Worm (Caenorhabditis elegans) whole organism, midembryonic: ENCODE results near the gene enri-2.

Experiments used
- T22C8.4 ChIP-seq: fragments of 200-800 bp; sonication (Bioruptor generic); IDR thresholded peaks from 2 replicates; pipeline ENCODE4 v1.3.6; 2022; ENCODE audit warnings: missing genetic modification characterization, missing compliant biosample characterization
- cog-1 ChIP-seq: sonication (generic microtip); optimal IDR thresholded peaks from 2 replicates; lab custom pipeline; 2016; ENCODE audit warnings: missing genetic modification characterization, missing compliant biosample characterization
- flt-1 ChIP-seq: fragments of 200-800 bp; sonication (Bioruptor generic); IDR thresholded peaks from 2 replicates; pipeline ENCODE4 v1.3.6; 2022; ENCODE audit warnings: missing genetic modification characterization, missing compliant biosample characterization
- klf-2 ChIP-seq: fragments of 200-800 bp; sonication (Bioruptor generic); conservative IDR thresholded peaks from 2 replicates; pipeline ENCODE4 v1.3.6; 2022; ENCODE audit warnings: missing genetic modification reagents, missing genetic modification characterization, missing compliant biosample characterization
- med-1 ChIP-seq: sonication (generic microtip); optimal IDR thresholded peaks from 2 replicates; lab custom pipeline; 2017; ENCODE audit warnings: missing genetic modification characterization, mild to moderate bottlenecking, missing compliant biosample characterization, antibody characterized with exemption, missing genetic modification reagents; ENCODE audit not compliant: insufficient read depth
- ref-1 ChIP-seq: fragments of 200-800 bp; sonication (Bioruptor generic); conservative IDR thresholded peaks from 2 replicates; pipeline ENCODE4 v1.3.6; 2022; ENCODE audit warnings: missing genetic modification reagents, missing genetic modification characterization, missing compliant biosample characterization
- tab-1 ChIP-seq: fragments of 200-800 bp; sonication (Bioruptor generic); IDR thresholded peaks from 2 replicates; pipeline ENCODE4 v1.3.6; 2022; ENCODE audit warnings: missing genetic modification characterization, missing compliant biosample characterization
- ztf-23 ChIP-seq: fragments of 200-800 bp; sonication (Bioruptor generic); IDR thresholded peaks from 2 replicates; pipeline ENCODE4 v1.3.6; 2022; ENCODE audit warnings: missing genetic modification reagents, missing genetic modification characterization, missing compliant biosample characterization
- ztf-29 ChIP-seq: fragments of 200-800 bp; sonication (Bioruptor generic); IDR thresholded peaks from 2 replicates; pipeline ENCODE4 v1.3.6; 2022; ENCODE audit warnings: missing genetic modification reagents, missing genetic modification characterization, missing compliant biosample characterization

enri-2 gene

DNA sequence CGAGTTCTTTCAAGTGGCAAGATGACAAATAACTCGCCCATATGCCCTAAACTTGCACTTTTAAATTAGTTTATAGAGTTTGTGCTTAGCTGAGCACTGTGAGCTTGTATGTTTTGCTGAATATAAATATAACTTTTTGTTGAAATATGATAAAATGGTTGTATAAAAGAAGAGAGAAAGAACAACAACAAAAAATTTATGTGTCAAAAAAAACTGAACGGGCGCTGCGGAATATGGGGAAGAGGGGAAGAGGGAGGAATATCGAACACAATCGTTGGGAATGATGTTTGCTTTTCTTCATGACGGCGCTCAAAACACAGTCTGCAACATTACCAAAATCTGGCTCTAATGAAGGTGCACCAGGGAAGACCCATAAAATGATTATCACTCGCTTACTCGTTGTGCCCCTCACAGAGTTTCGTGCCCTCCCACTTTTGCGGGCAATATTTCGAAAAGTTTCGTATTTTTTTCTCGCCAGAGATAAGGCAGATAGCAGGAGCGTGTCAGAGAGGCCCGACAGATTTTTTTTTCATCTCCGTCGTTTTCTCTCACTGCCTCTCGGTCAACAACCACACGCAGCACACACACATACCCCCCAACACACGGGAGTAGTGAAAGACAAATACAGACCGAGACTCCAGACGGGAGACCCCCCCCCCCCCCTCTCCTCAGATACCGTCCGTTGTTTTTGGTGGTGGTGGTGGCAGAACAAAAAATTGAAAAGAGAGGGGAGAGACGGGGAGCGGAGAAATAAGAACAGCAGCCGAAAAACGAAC lies 39.9 kb upstream of the enri-2 start:
- no peak for TF ChIP-seq ztf-29 (GFP tag; lab: Robert Waterston, UW)
- no peak for TF ChIP-seq ztf-23
- TF ChIP-seq ref-1 (GFP tag; lab: Robert Waterston, UW), result no peak
- peak; percentile 18; the same call in 1 of the 2 replicates for TF ChIP-seq flt-1 (GFP tag; lab: Robert Waterston, UW)

DNA sequence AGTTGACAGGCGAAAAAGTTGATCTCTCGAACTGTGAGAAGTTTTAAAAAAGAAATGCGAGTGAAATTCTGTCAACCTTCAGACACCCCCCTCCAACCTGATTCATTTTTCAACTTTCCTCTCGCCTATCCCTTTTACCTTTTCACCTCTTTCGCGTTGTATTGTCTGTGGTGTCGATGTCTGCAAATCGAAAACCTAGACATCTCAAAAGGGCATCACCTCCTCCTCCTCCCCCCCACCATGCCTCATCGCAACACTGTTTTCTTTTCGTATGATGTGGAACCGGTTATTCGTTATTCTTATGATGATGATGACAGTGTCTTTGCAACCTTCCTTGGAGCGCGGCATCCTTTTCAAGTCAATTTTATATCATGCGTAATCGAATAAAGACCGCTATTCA lies 37.7 kb upstream of the enri-2 start:
- TF ChIP-seq med-1 (no peak), flt-1 (GFP tag; lab: Robert Waterston, UW) (no peak), ztf-29 (GFP tag; lab: Robert Waterston, UW) (no peak), klf-2 (GFP tag; lab: Robert Waterston, UW) (no peak), ref-1 (GFP tag; lab: Robert Waterston, UW) (no peak), cog-1 (no peak), T22C8.4 (GFP tag; lab: Robert Waterston, UW) (no peak), ztf-23 (no peak), tab-1 (GFP tag; lab: Robert Waterston, UW) (no peak)

DNA sequence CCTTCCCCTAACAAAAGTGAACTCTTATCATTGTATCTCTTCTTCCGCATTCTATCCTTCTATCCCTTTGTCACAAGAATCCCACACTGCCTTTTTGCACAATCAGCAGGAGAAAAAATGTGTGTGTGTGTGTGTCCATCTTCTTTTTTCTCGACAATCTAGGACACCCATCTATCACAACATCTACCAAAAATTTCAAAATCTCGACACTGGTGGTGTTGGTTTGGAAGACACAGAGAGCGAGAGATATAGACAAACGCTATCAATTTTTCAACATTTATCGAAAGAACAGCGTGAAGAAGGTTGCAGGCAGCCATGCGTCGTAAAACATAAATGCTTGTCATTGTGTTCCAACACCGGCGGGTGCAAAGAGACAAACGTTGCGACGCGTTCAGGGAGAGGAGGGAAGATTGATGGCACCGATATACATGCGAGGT lies 36.8 kb upstream of the enri-2 start:
- TF ChIP-seq T22C8.4 (GFP tag; lab: Robert Waterston, UW) (no peak), ztf-29 (GFP tag; lab: Robert Waterston, UW) (no peak)

DNA sequence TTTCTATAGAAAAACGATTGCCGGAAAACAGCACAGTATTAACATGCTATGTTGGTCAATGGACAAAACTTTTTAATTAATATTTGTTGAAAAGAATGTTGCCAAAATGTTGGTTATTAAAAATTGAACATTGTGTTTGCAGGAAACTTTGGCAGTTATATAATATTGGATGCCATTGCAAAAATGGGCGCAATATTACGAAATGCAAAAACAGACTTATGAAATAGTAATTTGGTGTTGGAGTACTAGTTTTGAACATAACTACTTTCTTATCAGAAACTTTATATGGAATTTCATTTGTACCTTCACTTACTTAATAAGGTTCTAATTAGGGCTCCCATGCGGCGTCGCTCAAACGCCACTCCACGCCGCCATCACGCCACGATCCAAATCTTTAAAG lies 35.3 kb upstream of the enri-2 start:
- no peak for TF ChIP-seq med-1
- TF ChIP-seq flt-1 (GFP tag; lab: Robert Waterston, UW), result no peak
- no peak for TF ChIP-seq ref-1 (GFP tag; lab: Robert Waterston, UW)
- no peak for TF ChIP-seq klf-2 (GFP tag; lab: Robert Waterston, UW)

DNA sequence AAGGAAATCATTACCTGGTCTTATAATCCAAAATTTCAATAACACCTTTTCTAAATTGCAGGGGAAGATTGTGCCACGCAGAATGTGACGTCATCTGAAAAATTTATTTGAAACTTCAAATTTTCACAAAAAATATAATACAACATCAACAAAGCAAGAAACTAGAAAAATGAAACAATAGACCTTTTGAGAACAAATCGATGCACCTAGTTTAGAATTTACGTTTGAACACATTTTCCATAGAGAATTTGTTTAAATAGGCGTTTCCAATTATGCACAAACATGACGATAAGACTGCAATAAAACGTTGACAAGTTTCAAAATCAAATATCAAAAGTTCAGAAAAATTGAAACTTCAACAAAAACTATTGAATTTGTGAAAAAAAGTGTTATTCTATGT lies 32.8 kb upstream of the enri-2 start, which contains the start of gene fbxa-141:
TSS of gene fbxa-141 (minus strand) at position 101 of the 400 bp plus-strand sequence.
- TF ChIP-seq cog-1 (no peak), klf-2 (GFP tag; lab: Robert Waterston, UW) (no peak), tab-1 (GFP tag; lab: Robert Waterston, UW) (no peak), ztf-23 (no peak), ref-1 (GFP tag; lab: Robert Waterston, UW) (no peak), flt-1 (GFP tag; lab: Robert Waterston, UW) (no peak), ztf-29 (GFP tag; lab: Robert Waterston, UW) (no peak), med-1 (no peak), T22C8.4 (GFP tag; lab: Robert Waterston, UW) (no peak)

DNA sequence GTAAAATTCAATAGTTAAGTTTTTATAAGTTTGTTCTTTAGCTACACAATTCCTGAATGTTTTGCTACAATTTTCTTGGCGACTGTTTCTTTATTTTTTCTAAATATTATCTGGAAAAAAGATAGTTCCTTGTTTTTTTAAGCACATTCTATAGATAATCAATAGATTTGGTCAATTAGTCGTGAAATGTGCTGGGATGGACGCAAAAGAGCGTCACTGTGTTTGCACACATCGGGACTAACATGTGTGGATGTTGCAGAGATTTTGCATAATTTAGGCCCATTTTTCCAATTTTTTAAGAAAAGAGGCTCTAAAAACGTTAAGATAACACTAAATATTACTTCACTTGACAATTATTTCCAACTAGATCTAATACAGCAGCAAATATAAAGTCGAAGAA lies 32.2 kb upstream of the enri-2 start:
- TF ChIP-seq flt-1 (GFP tag; lab: Robert Waterston, UW) (no peak), T22C8.4 (GFP tag; lab: Robert Waterston, UW) (peak; percentile 54; the same call in 1 of the 2 replicates), med-1 (no peak)

DNA sequence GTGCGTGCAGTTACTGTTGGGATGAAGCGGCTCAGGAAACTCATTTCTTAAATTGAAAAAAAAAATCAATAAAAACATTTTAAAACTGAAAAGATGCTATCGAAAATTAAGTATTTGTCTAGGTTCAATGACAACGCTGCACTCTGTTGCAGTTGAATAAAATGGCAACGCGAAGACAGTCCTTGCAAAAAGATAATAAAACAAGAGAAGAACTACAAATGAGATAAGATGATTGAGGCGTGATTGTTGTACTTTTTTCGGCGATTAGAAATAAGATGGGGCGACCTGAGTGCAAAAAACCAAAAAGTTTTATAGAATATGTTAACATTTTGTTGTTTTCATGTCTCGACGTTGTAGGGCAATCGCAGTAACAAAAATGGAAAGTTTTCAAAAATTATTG lies 30.6 kb upstream of the enri-2 start, which contains the start of gene gcsh-1:
TSS of gene gcsh-1 (minus strand) at position 46 of the 400 bp plus-strand sequence.
- no peak for TF ChIP-seq med-1
- TF ChIP-seq tab-1 (GFP tag; lab: Robert Waterston, UW), result no peak
- TF ChIP-seq klf-2 (GFP tag; lab: Robert Waterston, UW), result no peak
- TF ChIP-seq flt-1 (GFP tag; lab: Robert Waterston, UW), result no peak

DNA sequence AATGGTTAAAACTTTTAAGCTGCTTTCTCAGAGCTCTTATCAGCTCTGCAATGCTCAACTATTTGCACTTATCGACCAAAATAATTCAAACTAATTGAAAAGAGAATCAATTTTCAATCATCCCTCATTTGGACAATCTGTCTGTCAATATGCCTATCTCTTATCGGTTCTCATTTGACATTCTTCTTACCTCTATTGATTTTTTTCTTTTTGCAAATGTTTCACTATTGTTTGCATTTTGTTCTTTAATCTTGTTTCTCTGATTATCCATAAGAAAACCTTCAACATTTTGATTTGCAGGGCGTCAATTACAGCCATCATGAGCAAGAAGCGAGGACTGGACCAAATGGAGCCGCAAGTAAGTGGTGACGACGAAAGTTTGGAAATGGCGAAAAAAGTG lies 29.1 kb upstream of the enri-2 start, which contains the start of gene D1025.10:
TSS of gene D1025.10 (plus strand) at position 301 of the 400 bp plus-strand sequence.
- TF ChIP-seq flt-1 (GFP tag; lab: Robert Waterston, UW), result no peak

DNA sequence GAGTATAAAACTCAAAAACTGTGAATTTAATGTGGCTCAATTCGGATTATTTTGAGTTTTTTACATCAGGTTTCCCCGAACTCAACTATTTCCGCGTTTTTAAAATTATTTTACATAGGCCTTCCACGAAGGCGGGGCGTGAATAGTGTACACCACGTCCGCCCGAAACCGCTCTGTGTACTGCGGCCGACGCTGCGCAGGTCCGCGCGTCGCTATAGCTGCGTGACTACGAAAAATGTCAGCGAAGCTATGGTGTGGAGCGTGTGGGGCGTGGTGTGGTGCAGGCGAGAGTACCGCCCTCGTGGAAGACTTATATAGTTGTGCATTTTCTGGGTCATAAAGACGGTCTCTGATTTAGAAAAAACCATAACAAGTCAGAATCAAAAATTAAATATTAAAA lies 27.8 kb upstream of the enri-2 start:
- TF ChIP-seq ztf-23, result no peak
- TF ChIP-seq ztf-29 (GFP tag; lab: Robert Waterston, UW), result no peak
- TF ChIP-seq med-1, result no peak
- TF ChIP-seq T22C8.4 (GFP tag; lab: Robert Waterston, UW), result no peak
- TF ChIP-seq flt-1 (GFP tag; lab: Robert Waterston, UW), result no peak
- TF ChIP-seq klf-2 (GFP tag; lab: Robert Waterston, UW), result no peak
- no peak for TF ChIP-seq ref-1 (GFP tag; lab: Robert Waterston, UW)
- TF ChIP-seq cog-1, result no peak

DNA sequence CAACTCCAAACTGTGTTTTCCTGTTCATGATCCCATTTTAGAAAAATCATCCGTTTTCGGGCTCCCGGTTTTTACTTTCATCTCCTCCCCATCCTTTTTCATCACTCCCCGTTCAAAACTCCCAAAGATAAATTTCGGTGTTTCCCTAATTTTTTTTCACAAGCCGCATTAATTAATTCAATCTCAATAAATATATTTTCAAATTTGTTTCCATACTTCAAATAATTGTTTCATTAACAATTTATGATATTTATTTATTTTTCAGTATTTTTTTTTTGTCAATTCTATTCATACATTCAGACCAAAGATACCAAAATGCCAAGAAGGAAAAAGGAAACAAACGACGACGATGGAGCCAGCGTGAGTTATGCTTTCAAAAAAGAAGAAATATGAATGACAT lies 25.2 kb upstream of the enri-2 start, which contains the start of gene D1025.1:
TSS of gene D1025.1 (plus strand) at position 301 of the 400 bp plus-strand sequence.
- TF ChIP-seq ref-1 (GFP tag; lab: Robert Waterston, UW) (no peak), ztf-23 (no peak), T22C8.4 (GFP tag; lab: Robert Waterston, UW) (no peak), med-1 (no peak), cog-1 (no peak), flt-1 (GFP tag; lab: Robert Waterston, UW) (no peak), ztf-29 (GFP tag; lab: Robert Waterston, UW) (no peak), tab-1 (GFP tag; lab: Robert Waterston, UW) (no peak)

DNA sequence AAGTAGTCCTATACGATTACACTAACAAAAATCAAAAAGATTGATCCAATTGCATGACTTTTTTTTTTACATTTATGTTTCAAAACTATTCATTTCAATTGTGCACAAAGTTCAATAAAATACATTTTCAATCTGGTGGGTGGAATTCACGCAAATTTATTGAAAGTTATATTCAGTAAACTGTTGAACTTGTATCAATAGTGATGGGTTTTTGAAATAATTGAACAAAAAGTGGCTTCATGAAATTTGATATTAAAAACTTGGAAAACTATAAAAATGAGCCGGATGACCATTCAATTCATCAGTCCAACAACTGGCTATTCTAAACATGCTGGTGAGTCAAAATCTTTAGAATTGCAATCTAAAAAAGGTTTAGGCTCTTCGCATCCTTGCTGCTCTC lies 22.4 kb upstream of the enri-2 start, which contains the start of gene nspc-16:
TSS of gene nspc-16 (plus strand) at position 301 of the 400 bp plus-strand sequence.
- TF ChIP-seq flt-1 (GFP tag; lab: Robert Waterston, UW) (no peak), ref-1 (GFP tag; lab: Robert Waterston, UW) (no peak), tab-1 (GFP tag; lab: Robert Waterston, UW) (no peak), cog-1 (no peak), klf-2 (GFP tag; lab: Robert Waterston, UW) (no peak)
